Worm (Caenorhabditis elegans): Measurements from ENCODE around the gene F21A3.2.

- no peak for TF ChIP-seq ZK546.5 (tag; optimal IDR thresholded peaks at IDR 0.05)
- TF ChIP-seq nhr-237 (tag; optimal IDR thresholded peaks at IDR 0.05), result no peak
- no peak for TF ChIP-seq nfya-1 (tag; optimal IDR thresholded peaks at IDR 0.05; ENCODE audit: insufficient read depth)
- no peak for TF ChIP-seq mdl-1 (tag; optimal IDR thresholded peaks at IDR 0.05)
These were observed 13.4 kb downstream of the F21A3.2 start for ce11 chrV:15520398-15520797.

Data from whole organism, L3 larva.